Fruit fly (Drosophila melanogaster): ENCODE results near the gene CG34328.

Gene CG34328

DNA sequence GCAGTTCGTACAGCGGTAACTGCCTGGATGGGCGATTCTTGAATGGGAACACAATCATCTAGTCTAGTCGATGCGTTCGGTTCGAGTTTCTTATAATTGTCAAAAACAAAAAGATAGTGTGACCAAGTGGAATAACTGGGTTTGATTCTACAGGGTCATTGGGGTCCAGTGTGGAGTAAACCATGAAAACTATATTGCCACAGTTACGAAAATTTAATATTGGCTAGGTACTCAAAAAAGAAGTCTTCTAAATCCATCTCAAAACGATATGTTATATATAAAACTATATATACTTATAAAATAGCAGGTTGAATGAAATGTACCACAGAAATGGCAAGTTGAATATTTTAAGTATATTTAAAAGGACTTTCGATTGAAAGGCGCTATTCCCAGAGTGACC lies at the start of gene CG34328:
CG34328 (minus strand) TSS at position 101 of the 400 bp plus-strand sequence.
- TF ChIP-seq btn (GFP tag; optimal IDR thresholded peaks at IDR 0.05) (no peak), CG2199 (GFP tag; IDR thresholded peaks at IDR 0.05) (no peak), stwl (tag; optimal IDR thresholded peaks at IDR 0.05) (peak; percentile 16), CG1832 (GFP tag; optimal IDR thresholded peaks at IDR 0.05) (no peak), crol (GFP tag; IDR thresholded peaks at IDR 0.05) (no peak), phol (tag; optimal IDR thresholded peaks at IDR 0.05) (no peak), Gug (GFP tag; IDR thresholded peaks at IDR 0.05) (no peak)

DNA sequence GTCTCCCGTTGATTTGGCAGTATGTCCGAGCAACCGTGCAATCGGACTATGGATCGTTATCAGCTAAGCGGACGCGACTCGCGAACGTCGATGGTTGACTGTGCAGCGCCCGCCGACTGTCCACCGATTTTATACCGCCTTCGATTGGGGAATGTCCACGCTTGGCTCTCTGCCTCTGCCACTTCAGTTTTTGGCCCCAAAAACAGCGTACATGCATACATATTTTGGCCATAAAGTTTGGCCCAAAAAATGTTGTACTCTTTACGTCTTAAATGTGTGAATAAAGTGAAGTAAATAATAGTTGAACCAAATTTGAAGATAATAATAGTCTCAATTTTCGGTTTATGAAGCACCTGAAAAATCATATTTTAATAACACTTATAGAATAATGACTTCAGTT lies 40.6 kb upstream of the CG34328 start, which contains the start of gene CG32548:
CG32548 (minus strand) TSS at position 101 of the 400 bp plus-strand sequence.
- TF ChIP-seq ewg (GFP tag; optimal IDR thresholded peaks at IDR 0.05) (no peak), cwo (GFP tag; optimal IDR thresholded peaks at IDR 0.05) (no peak), amos (GFP tag; IDR thresholded peaks at IDR 0.05; ENCODE audit: partially characterized antibody) (no peak), CG34376 (GFP tag; optimal IDR thresholded peaks at IDR 0.05) (no peak), CG3163 (GFP tag; optimal IDR thresholded peaks at IDR 0.05) (no peak), CG17612 (GFP tag; IDR thresholded peaks at IDR 0.05) (no peak), pho (GFP tag; optimal IDR thresholded peaks at IDR 0.05) (no peak), vnd (GFP tag; IDR thresholded peaks at IDR 0.05; ENCODE audit: partially characterized antibody) (no peak), usp (GFP tag; optimal IDR thresholded peaks at IDR 0.05) (no peak), hb (GFP tag; IDR thresholded peaks at IDR 0.05; ENCODE audit: partially characterized antibody) (no peak)

DNA sequence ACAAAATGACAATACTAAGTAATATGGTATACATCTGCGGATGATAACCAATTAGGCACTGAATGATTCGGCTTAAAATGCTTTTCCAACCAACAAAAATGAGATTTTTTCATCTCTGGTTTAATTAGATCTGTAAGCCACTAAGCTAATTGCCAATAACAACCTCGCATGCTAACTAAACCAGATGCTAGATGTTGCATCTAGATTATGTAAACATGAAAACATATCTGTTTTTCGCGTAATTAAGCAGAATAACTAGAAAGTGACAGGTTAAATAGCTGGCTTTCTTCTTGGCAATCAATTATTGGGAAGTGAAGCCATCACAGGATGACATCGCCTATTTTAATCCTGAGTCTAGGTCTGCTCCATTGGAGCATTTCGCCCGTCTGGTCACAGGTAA lies 39.5 kb upstream of the CG34328 start, which contains the start of gene CG43841:
CG43841 (plus strand) TSS at position 301 of the 400 bp plus-strand sequence.
- TF ChIP-seq Med (GFP tag) (no peak), CG7271 (tag; optimal IDR thresholded peaks at IDR 0.05) (no peak)

DNA sequence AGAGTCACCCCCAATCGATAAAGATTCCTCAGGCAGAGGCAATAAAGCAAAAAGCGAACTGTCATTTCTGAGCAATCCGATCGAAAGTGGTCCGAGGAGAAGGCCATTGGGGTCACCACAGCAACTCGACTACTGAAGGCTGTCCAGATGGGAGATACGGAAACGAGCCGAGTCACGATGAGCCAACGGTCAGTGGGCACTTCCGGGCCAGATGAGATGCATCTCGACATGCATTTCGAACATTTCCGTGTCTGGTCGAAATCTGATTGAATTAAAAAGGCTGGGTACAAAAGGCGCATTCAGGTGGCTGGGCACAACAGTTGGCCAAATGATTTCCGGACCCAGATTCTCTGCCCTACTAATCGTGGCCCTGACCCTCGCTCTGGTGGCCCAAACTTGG lies 38.7 kb upstream of the CG34328 start, which contains the start of gene CG32551:
CG32551 (plus strand) TSS at position 301 of the 400 bp plus-strand sequence.
- TF ChIP-seq gt (GFP tag; IDR thresholded peaks at IDR 0.05) (no peak), CG30431 (GFP tag; optimal IDR thresholded peaks at IDR 0.05) (no peak), Ptx1 (GFP tag; IDR thresholded peaks at IDR 0.05) (no peak), vfl (GFP tag; optimal IDR thresholded peaks at IDR 0.05) (no peak), CG2129 (GFP tag; IDR thresholded peaks at IDR 0.05; ENCODE audit: partially characterized antibody) (no peak), D19A (tag; optimal IDR thresholded peaks at IDR 0.05) (no peak), bigmax (GFP tag; optimal IDR thresholded peaks at IDR 0.05) (no peak), CG12659 (GFP tag; optimal IDR thresholded peaks at IDR 0.05) (no peak), Aef1 (GFP tag; IDR thresholded peaks at IDR 0.05) (no peak), D19B (GFP tag; optimal IDR thresholded peaks at IDR 0.05) (no peak), tup (GFP tag; optimal IDR thresholded peaks at IDR 0.05) (no peak), E2f1 (GFP tag; IDR thresholded peaks at IDR 0.05) (no peak), CG3847 (GFP tag; IDR thresholded peaks at IDR 0.05) (no peak)

DNA sequence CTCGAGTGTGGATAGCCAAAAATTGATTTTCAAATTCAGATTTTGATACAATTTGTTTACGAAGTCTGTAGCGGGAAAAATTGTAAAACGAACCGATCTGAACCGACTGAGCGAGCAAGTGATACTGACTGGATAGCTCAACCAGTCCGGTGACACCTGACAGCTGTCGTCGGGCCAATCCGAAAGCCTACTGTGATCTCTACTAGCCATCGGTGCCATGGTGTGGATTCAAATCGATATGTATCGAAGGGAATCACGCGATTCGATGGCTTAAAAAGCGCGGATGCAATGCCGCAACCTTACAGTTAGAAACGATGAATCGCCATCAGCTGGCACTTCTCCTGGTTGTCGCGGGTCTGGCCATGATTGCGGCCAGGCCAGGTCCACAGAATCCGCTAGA lies 37.3 kb upstream of the CG34328 start, which contains the start of gene CG6290:
CG6290 (plus strand) TSS at position 301 of the 400 bp plus-strand sequence.
- no peak for TF ChIP-seq stwl (tag; optimal IDR thresholded peaks at IDR 0.05)
- TF ChIP-seq seq (GFP tag; IDR thresholded peaks at IDR 0.05), result no peak
- no peak for TF ChIP-seq ken (GFP tag; IDR thresholded peaks at IDR 0.05)
- TF ChIP-seq kah (GFP tag; optimal IDR thresholded peaks at IDR 0.05), result no peak
- no peak for TF ChIP-seq CG7928 (GFP tag; optimal IDR thresholded peaks at IDR 0.05)
- no peak for TF ChIP-seq croc (GFP tag; conservative IDR thresholded peaks at IDR 0.05)
- no peak for TF ChIP-seq CkIIα-i1 (GFP tag; IDR thresholded peaks at IDR 0.05)
- no peak for TF ChIP-seq CG17186 (GFP tag; optimal IDR thresholded peaks at IDR 0.05)
- TF ChIP-seq dan (GFP tag; IDR thresholded peaks at IDR 0.05), result no peak
- TF ChIP-seq unc-4 (GFP tag; IDR thresholded peaks at IDR 0.05; ENCODE audit: partially characterized antibody), result no peak
- TF ChIP-seq wek (GFP tag; optimal IDR thresholded peaks at IDR 0.05), result no peak
- TF ChIP-seq Nf-YB (GFP tag; optimal IDR thresholded peaks at IDR 0.05), result no peak
- TF ChIP-seq twi (tag; optimal IDR thresholded peaks at IDR 0.05), result no peak
- TF ChIP-seq Mes4 (GFP tag; optimal IDR thresholded peaks at IDR 0.05), result no peak
- TF ChIP-seq Neu2 (GFP tag; optimal IDR thresholded peaks at IDR 0.05; ENCODE audit: borderline replicate concordance), result no peak
- no peak for TF ChIP-seq Gug (GFP tag; IDR thresholded peaks at IDR 0.05)

All from whole organism, embryonic.